Worm (Caenorhabditis elegans): ENCODE data around the gene T21D9.2.

T21D9.2 gene

DNA sequence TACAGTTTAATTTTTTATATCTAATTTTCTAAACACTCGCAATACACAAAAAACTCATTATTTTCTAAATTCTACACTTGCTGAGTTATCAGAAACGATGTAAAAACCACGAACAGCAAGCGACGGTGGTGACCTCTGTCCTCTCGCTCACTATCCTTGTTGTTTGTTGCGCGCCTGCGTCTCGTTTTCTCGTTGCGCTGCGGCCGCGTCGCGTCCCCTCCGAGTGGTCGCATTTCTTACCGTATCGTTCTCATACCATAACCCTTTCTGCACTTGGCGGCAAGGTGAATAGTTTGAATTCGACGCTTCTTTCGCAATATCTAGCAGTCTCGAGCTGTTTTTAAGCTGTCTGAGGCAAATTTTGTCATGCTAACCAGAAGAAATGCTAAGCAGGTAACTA, 7.3 kb downstream of the T21D9.2 start, which contains the start of gene lsy-2:
TSS of gene lsy-2 (plus strand) at position 271 of the 400 bp plus-strand sequence.
- TF ChIP-seq tbx-2 (tag; optimal IDR thresholded peaks at IDR 0.05), result peak; percentile 25
- no peak for TF ChIP-seq lin-15B (tag; optimal IDR thresholded peaks at IDR 0.05)
- TF ChIP-seq F16B12.6 (tag; optimal IDR thresholded peaks at IDR 0.05), result peak; percentile 32
- TF ChIP-seq mdl-1 (tag; optimal IDR thresholded peaks at IDR 0.05), result peak in 1 of 2 experiments; percentile 48
- TF ChIP-seq nhr-77 (tag; optimal IDR thresholded peaks at IDR 0.05), result peak; percentile 50
- TF ChIP-seq mef-2 (tag; optimal IDR thresholded peaks at IDR 0.05), result no peak
- peak; percentile 64 for TF ChIP-seq C16A3.4 (tag; optimal IDR thresholded peaks at IDR 0.05)
- no peak for TF ChIP-seq nhr-11 (tag; optimal IDR thresholded peaks at IDR 0.05)
- TF ChIP-seq nhr-71 (tag; optimal IDR thresholded peaks at IDR 0.05), result peak; percentile 62
- no peak for TF ChIP-seq hlh-4 (tag; optimal IDR thresholded peaks at IDR 0.05)
- no peak for TF ChIP-seq irx-1 (tag; optimal IDR thresholded peaks at IDR 0.05)
- TF ChIP-seq rnt-1 (tag; optimal IDR thresholded peaks at IDR 0.05), result peak; percentile 53
- no peak for TF ChIP-seq hlh-17 (GFP tag; optimal IDR thresholded peaks at IDR 0.05; ENCODE audit: borderline replicate concordance)
- TF ChIP-seq sptf-1 (tag; optimal IDR thresholded peaks at IDR 0.05), result no peak
- TF ChIP-seq ceh-90 (tag; optimal IDR thresholded peaks at IDR 0.05), result no peak
- TF ChIP-seq nhr-85 (tag), result peak; percentile 43
- no peak for TF ChIP-seq unc-86 (tag; optimal IDR thresholded peaks at IDR 0.05)
- TF ChIP-seq C34B4.2 (tag; optimal IDR thresholded peaks at IDR 0.05), result no peak
- peak; percentile 52 for TF ChIP-seq snu-23 (GFP tag; optimal IDR thresholded peaks at IDR 0.05)
- TF ChIP-seq ama-1 (optimal IDR thresholded peaks at IDR 0.05), result no peak
- no peak for TF ChIP-seq nhr-28 (tag; optimal IDR thresholded peaks at IDR 0.05)
- no peak for TF ChIP-seq lin-39 (tag; optimal IDR thresholded peaks at IDR 0.05)
- no peak for TF ChIP-seq fos-1 (tag; optimal IDR thresholded peaks at IDR 0.05)
- TF ChIP-seq nhr-76 (tag; optimal IDR thresholded peaks at IDR 0.05), result no peak
- TF ChIP-seq ceh-82 (tag; optimal IDR thresholded peaks at IDR 0.05), result peak in 1 of 3 experiments; percentile 43
- TF ChIP-seq mab-9 (GFP tag; IDR thresholded peaks at IDR 0.05), result no peak
- TF ChIP-seq unc-62 (GFP tag; optimal IDR thresholded peaks at IDR 0.05), result no peak
- TF ChIP-seq nhr-19 (GFP tag; conservative IDR thresholded peaks at IDR 0.05), result no peak
- no peak for TF ChIP-seq snpc-4 (tag; optimal IDR thresholded peaks at IDR 0.05)
- peak; percentile 66 to 88 for TF ChIP-seq lin-35 (GFP tag; optimal IDR thresholded peaks at IDR 0.05)
- no peak for TF ChIP-seq ceh-63 (GFP tag; optimal IDR thresholded peaks at IDR 0.05)
- no peak for TF ChIP-seq ets-5 (GFP tag; IDR thresholded peaks at IDR 0.05)
- TF ChIP-seq sox-4 (tag; optimal IDR thresholded peaks at IDR 0.05), result no peak
- TF ChIP-seq isw-1 (GFP tag; IDR thresholded peaks at IDR 0.05), result no peak; the same call in 1 of the 2 replicates
- TF ChIP-seq ceh-8 (GFP tag; optimal IDR thresholded peaks at IDR 0.05), result no peak
- TF ChIP-seq unc-30 (tag; optimal IDR thresholded peaks at IDR 0.05), result no peak
- TF ChIP-seq ceh-88 (GFP tag; IDR thresholded peaks at IDR 0.05), result no peak
- no peak for TF ChIP-seq C04F5.9 (tag; optimal IDR thresholded peaks at IDR 0.05)
- no peak for TF ChIP-seq lsy-2 (tag; optimal IDR thresholded peaks at IDR 0.05)
- peak; percentile 53 for TF ChIP-seq nhr-20 (tag; optimal IDR thresholded peaks at IDR 0.05)
- TF ChIP-seq lin-14 (GFP tag; optimal IDR thresholded peaks at IDR 0.05), result peak; percentile 64
- TF ChIP-seq pax-3 (tag; optimal IDR thresholded peaks at IDR 0.05), result no peak
- TF ChIP-seq egl-13 (tag; optimal IDR thresholded peaks at IDR 0.05), result no peak
- TF ChIP-seq unc-130 (tag; optimal IDR thresholded peaks at IDR 0.05), result peak; percentile 18
- no peak for TF ChIP-seq ztf-11 (tag; optimal IDR thresholded peaks at IDR 0.05)
- no peak for TF ChIP-seq mep-1 (tag; optimal IDR thresholded peaks at IDR 0.05)
- no peak for TF ChIP-seq vab-15 (tag; optimal IDR thresholded peaks at IDR 0.05)
- TF ChIP-seq tlp-1 (tag; optimal IDR thresholded peaks at IDR 0.05), result no peak
- TF ChIP-seq efl-1 (optimal IDR thresholded peaks at IDR 0.05), result peak; percentile 36 to 78
- peak; percentile 76 to 97 for TF ChIP-seq efl-1 (GFP tag; optimal IDR thresholded peaks at IDR 0.05 in 1 of 2)
- no peak for TF ChIP-seq sup-37 (GFP tag; optimal IDR thresholded peaks at IDR 0.05)
- TF ChIP-seq elt-3 (tag; optimal IDR thresholded peaks at IDR 0.05), result peak in 1 of 6 experiments; percentile 56
- TF ChIP-seq ces-1 (GFP tag; optimal IDR thresholded peaks at IDR 0.05), result no peak
- TF ChIP-seq grh-1 (GFP tag; IDR thresholded peaks at IDR 0.05), result no peak
- no peak for TF ChIP-seq dsc-1 (tag; optimal IDR thresholded peaks at IDR 0.05)

Measured in whole organism, L1 larva.